Fruit fly (Drosophila melanogaster) whole organism, adult: ENCODE measurements around the gene CG13766.

Experiments
- CG11617 ChIP-seq: fragments of 200-800 bp; sonication (Bioruptor generic); optimal IDR thresholded peaks from 2 replicates; lab custom pipeline; 2017; ENCODE audit warnings: mild to moderate bottlenecking, missing biosample characterization, missing genetic modification reagents, missing genetic modification characterization
- CG12768 ChIP-seq: fragments of 200-800 bp; sonication (Bioruptor generic); optimal IDR thresholded peaks from 2 replicates; lab custom pipeline; 2017; ENCODE audit warnings: missing biosample characterization, missing genetic modification characterization, mild to moderate bottlenecking, moderate library complexity, missing genetic modification reagents
- CG5204 ChIP-seq: fragments of 200-800 bp; sonication (Bioruptor generic); optimal IDR thresholded peaks from 2 replicates; lab custom pipeline; 2016; ENCODE audit warnings: missing biosample characterization, missing genetic modification characterization
- Clk ChIP-seq: fragments of 200-800 bp; sonication (Bioruptor generic); optimal IDR thresholded peaks from 2 replicates; lab custom pipeline; 2017; ENCODE audit warnings: missing biosample characterization, missing genetic modification characterization
- Crg-1 ChIP-seq: fragments of 200-800 bp; sonication (Bioruptor generic); optimal IDR thresholded peaks from 2 replicates; lab custom pipeline; 2016; ENCODE audit warnings: missing biosample characterization, missing genetic modification characterization
- cic ChIP-seq: fragments of 200-800 bp; sonication (Bioruptor generic); optimal IDR thresholded peaks from 2 replicates; lab custom pipeline; 2017; ENCODE audit warnings: missing biosample characterization, mild to moderate bottlenecking, missing genetic modification characterization, moderate library complexity
- kay ChIP-seq: fragments of 200-800 bp; sonication (Bioruptor generic); peaks from one replicate; lab custom pipeline; 2016; ENCODE audit warnings: missing biosample characterization, missing genetic modification characterization, borderline replicate concordance
- pad ChIP-seq: fragments of 200-800 bp; sonication (Bioruptor generic); optimal IDR thresholded peaks from 3 replicates; lab custom pipeline; 2017; ENCODE audit warnings: missing biosample characterization, missing genetic modification characterization, mild to moderate bottlenecking, moderate library complexity, missing genetic modification reagents
- tj ChIP-seq: fragments of 200-800 bp; sonication (Bioruptor generic); optimal IDR thresholded peaks from 3 replicates; lab custom pipeline; 2017; ENCODE audit warnings: missing biosample characterization, mild to moderate bottlenecking, missing genetic modification characterization, moderate library complexity

dm6 chr2L:6532977-6533376, 33.0 kb downstream of the CG13766 start:
- TF ChIP-seq cic (GFP tag; lab: Kevin White, UChicago), result no peak
- no peak for TF ChIP-seq CG12768
- no peak for TF ChIP-seq pad (GFP tag; lab: Kevin White, UChicago)
- TF ChIP-seq Clk (GFP tag; lab: Kevin White, UChicago), result no peak
- no peak for TF ChIP-seq CG11617 (GFP tag; lab: Kevin White, UChicago)
- no peak for TF ChIP-seq kay
- TF ChIP-seq tj (GFP tag; lab: Kevin White, UChicago), result peak; percentile 97
- TF ChIP-seq Crg-1 (GFP tag; lab: Kevin White, UChicago), result no peak
- TF ChIP-seq CG5204 (GFP tag; lab: Kevin White, UChicago), result no peak
